Worm (Caenorhabditis elegans): ENCODE measurements around the gene F55C5.17.

ce11 chrV:12343419-12343969 is 41.2 kb downstream of the F55C5.17 start, which contains the start of gene tomm-20:
- TF ChIP-seq pbrm-1 (GFP tag; IDR thresholded peaks at IDR 0.05) = peak; percentile 92
- TF ChIP-seq pha-4 (tag; optimal IDR thresholded peaks at IDR 0.05) = peak; percentile 37
- no peak for TF ChIP-seq rpc-1 (optimal IDR thresholded peaks at IDR 0.05)
- TF ChIP-seq rpc-1 (tag; optimal IDR thresholded peaks at IDR 0.05) = no peak
- peak; percentile 58 for TF ChIP-seq nhr-80 (tag; optimal IDR thresholded peaks at IDR 0.05)
- no peak for TF ChIP-seq ztf-3 (GFP tag; optimal IDR thresholded peaks at IDR 0.05)
- TF ChIP-seq tbp1 (GFP tag; optimal IDR thresholded peaks at IDR 0.05) = peak; percentile 71
- TF ChIP-seq unc-62 (GFP tag; optimal IDR thresholded peaks at IDR 0.05) = no peak
- TF ChIP-seq madf-10 (tag; optimal IDR thresholded peaks at IDR 0.05) = peak; percentile 58
- peak; percentile 90 for TF ChIP-seq K11D2.4 (GFP tag; IDR thresholded peaks at IDR 0.05)
- TF ChIP-seq F57C9.4 (tag; optimal IDR thresholded peaks at IDR 0.05) = no peak
- no peak for TF ChIP-seq ets-4 (GFP tag; optimal IDR thresholded peaks at IDR 0.05)
- TF ChIP-seq nhr-90 (tag; optimal IDR thresholded peaks at IDR 0.05) = no peak

All from whole organism, young adult.